Worm (Caenorhabditis elegans): ENCODE results near the gene flp-11.

DNA sequence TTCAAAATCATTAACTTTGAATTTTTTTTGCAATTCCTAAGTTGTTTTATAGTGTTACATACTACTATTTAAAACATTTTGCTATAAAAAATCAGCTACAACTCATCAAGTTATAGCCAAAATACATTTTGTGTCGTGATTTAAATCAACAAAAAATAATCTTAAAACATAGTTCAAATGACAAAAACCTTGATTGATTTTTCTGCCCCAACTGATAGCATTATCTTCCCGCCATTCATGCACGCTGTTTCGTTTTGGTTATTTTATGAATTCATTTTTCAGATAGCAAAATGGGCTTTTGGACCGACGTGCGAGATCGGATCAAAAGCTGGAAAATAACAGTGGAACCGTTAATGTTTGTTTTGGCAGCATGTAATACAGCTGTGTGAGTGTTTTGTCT is 45.8 kb downstream of the flp-11 start, which contains the start of gene slcr-46.1:
- TF ChIP-seq flt-1 (GFP tag; IDR thresholded peaks at IDR 0.05) (no peak), ama-1 (optimal IDR thresholded peaks at IDR 0.05) (no peak), pes-1 (GFP tag; IDR thresholded peaks at IDR 0.05) (no peak), tra-4 (tag; optimal IDR thresholded peaks at IDR 0.05) (no peak), sea-1 (GFP tag; conservative IDR thresholded peaks at IDR 0.05) (no peak)
